Fruit fly (Drosophila melanogaster): ENCODE measurements around the gene kkv.
A peak's percentile ranks its signal among the peaks of the same experiment; 100 is the strongest.

DNA sequence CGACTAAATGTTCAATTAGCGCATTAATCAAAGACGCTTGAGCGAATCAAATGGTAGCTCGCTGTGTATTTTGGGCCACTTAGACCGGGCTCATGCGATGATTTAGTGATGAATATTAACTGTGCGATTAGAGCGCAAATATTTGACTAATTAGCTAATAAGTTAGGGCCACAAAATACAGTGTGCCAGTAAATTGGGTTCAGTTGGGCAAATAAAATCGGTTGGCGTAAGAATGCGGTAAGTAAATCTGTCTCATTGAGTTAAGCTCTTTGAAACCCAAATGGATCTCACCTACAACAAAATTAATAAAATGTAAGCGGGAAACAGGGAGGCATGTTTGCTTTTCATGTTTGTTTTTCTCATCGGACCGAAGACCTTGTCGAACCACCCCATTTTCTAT lies 27.8 kb upstream of the kkv start:
- TF ChIP-seq Eip78C (GFP tag) (no peak), Hr39 (GFP tag; optimal IDR thresholded peaks at IDR 0.05) (no peak), fkh (GFP tag; optimal IDR thresholded peaks at IDR 0.05) (peak; percentile 59), CG10631 (GFP tag; optimal IDR thresholded peaks at IDR 0.05) (no peak), CG11762 (GFP tag; optimal IDR thresholded peaks at IDR 0.05; ENCODE audit: insufficient read depth) (no peak)

All from whole organism, prepupa.